Fruit fly (Drosophila melanogaster) S2 (cell line): ENCODE data around the gene Kpc1.

Experiments used
- CG8478 ChIP-seq: fragments of >200 bp; optimal IDR thresholded peaks from 2 replicates; lab custom pipeline; 2018
- CTCF ChIP-seq, 2 experiments: fragments of >200 bp; optimal IDR thresholded peaks; 2 replicates each; lab custom pipeline; 2018

The Kpc1 gene

DNA sequence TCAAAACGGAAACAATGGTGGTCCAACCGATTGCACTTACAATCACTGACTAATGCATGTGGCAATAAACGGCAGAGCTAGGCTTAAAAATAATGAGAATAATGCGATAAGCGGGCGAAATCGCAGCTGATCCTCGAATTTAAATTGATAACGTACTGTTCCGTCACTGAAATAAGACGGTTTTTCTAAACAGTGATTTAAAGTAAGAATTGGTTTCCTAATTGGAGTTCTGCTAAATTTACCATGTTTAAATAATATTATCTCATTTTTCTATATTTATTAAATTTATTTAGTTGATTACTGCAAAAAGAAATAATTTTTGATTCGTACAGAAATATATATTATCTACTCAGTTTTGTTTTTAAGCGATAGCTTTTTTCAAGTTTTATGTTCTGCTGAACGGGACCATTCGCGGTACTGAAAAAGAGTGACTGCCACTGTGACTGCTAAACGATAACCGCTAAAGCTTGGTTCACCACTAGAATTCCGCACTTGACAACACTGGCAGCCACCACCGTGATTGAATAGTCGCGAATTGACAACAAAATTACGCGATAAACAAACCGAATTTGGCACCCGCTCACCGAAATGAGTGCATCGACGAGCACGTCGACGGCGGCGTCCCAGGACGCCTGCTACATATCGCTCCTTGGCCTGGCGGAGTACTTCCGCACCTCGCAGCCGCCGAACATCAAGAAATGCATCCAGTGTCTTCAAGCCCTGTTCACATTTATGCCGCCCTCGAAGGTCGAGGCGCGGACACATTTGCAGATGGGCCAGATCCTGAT lies 12.9 kb upstream of the Kpc1 start, which contains the start of the genes Spn88Eb and Mau2:
Gene Spn88Eb, minus strand, starts transcription at position 51 of the 788 bp plus-strand sequence.
Gene Mau2, plus strand, starts transcription at position 493 of the 788 bp plus-strand sequence.
- TF ChIP-seq CTCF (optimal IDR thresholded peaks at IDR 0.05; lab: Kevin White, UChicago) (peak in 1 of 2 experiments; percentile 24), CG8478 (lab: Kevin White, UChicago) (no peak)

DNA sequence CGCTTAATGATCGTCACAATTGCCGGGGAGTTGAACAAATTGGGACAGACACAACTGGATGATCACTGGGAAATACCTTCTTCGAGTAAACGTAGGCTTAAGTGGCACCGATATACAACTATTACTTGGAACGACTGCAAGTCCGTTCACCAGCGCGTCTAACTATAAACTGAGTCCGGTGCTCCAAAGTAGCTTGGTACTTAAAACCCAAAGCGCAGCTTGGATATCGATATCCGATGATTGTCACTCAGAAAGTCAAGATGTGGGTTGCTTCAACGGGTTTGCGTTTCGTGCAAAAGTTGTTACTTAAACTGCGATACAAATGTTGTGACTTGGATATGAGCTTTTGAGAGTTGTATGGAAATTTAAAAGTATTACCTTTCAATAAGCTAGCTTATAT lies 10.3 kb upstream of the Kpc1 start, which contains the start of gene Spn88Ea:
Gene Spn88Ea, minus strand, starts transcription at position 175 of the 400 bp plus-strand sequence.
- no peak for TF ChIP-seq CTCF (optimal IDR thresholded peaks at IDR 0.05; lab: Kevin White, UChicago)
- TF ChIP-seq CG8478 (lab: Kevin White, UChicago): no peak

DNA sequence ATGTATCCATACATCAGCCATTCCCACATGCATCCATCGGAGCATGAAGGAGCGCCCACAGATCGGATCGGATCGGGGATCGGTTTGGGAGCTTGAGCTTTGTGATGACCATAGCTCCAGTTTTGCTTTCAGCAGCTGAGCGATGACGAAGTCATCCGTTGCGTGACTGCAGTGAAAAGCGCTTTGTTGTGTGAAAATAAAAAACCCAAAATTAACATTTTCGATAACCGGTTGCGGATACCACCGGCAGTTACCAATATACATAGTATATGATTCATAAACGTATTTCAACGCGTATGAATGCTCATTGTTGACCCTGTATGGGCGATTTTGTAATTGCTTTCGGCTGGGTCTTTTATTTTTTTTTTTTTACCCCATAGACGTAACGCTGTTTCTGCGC lies 9.2 kb upstream of the Kpc1 start:
- TF ChIP-seq CTCF (optimal IDR thresholded peaks at IDR 0.05; lab: Kevin White, UChicago): no peak
- no peak for TF ChIP-seq CG8478 (lab: Kevin White, UChicago)

DNA sequence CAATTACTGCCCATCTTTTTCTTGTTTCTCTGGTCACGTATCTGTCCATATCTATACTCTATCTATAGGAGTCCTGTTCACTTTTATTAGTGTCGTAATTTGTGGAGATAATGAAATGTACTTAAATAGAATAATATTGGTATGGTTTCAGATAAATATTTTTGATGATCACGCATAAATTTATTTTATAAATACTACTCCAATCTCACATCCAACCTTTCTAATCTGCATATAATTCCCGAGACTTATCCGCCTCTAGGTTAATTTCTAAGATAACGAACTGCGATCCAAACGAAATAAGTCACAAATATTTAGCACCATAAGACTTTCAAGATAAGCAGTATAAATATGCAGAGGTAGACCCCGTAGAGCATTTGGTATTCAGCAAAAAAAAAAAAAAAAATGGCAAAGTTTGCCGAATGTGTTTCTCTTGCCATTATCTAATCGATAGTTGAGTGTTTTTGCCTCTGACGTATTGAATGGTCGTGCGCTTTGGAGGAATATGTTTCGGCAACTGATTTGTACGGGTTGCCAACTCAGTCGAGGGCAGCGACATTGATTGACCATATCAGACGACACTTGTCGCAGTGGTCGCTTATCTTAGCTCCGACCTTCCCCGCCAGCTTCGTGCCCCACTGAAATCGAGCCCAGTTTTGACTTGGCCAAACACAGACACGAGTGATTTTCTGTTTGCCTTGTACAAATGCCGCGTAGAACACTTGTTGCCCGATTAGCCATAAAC lies 2.2 kb upstream of the Kpc1 start:
- no peak for TF ChIP-seq CG8478 (lab: Kevin White, UChicago)
- TF ChIP-seq CTCF (optimal IDR thresholded peaks at IDR 0.05; lab: Kevin White, UChicago): no peak

DNA sequence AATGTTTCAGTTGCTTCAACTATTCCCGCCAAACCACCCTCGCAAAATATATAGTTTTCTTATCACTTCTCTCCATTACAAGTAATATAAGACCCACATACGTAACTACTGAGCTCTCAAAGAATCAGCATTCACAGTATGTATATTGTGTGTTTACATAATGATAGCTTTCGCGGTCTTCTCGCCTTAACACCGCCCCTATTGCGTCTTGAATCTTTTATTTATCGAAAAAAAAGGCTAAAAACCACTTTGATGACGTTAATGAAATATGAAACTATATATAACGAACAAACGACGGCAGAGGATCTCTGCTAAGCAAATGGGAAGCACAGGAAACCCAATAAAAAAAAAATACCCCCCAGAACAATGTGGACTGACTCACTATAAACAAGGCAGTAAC lies 1.4 kb upstream of the Kpc1 start:
- no peak for TF ChIP-seq CTCF (optimal IDR thresholded peaks at IDR 0.05; lab: Kevin White, UChicago)
- TF ChIP-seq CG8478 (lab: Kevin White, UChicago): no peak

DNA sequence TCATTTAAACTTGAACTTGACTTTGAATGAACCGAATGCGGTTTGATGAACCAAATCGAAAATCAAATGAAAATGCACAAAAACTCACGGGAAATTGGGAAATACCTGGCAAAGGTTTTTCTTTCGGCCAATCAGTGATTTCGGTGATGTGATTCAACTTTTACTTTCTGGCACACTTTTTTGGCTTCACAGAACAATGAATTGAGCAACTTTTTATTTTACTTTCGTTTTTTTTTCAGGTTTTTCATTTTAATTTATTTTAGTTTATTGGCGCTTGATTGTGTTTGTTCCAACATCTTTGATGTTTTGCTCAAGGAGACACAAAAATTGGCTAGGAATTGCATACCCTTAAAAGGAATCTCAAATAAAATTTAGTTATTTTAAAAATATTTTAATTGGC lies 14.5 kb downstream of the Kpc1 start, which contains the start of gene Mf:
Gene Mf, minus strand, starts transcription at position 44 of the 400 bp plus-strand sequence.
- TF ChIP-seq CG8478 (lab: Kevin White, UChicago) (no peak), CTCF (optimal IDR thresholded peaks at IDR 0.05; lab: Kevin White, UChicago) (no peak)

DNA sequence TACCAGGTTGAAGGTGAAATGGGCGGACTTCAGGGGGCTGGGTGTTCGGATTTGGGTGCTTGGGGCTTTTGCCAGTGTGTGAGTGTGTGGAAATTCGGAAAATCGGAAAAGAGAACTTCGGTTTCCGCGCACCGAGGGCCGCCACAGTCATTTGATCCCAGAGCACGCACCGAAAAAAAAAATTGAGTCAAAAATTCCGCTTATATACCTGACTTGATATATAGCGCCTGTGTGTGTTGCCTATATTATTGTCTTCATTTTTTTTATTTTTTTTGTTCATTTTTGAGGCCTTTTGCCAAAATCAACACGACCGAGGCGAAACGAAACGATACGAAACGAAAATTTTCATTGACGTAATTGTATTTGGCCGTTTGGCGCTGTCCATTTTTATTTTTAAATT lies 18.8 kb downstream of the Kpc1 start:
- TF ChIP-seq CTCF (optimal IDR thresholded peaks at IDR 0.05; lab: Kevin White, UChicago) (no peak), CG8478 (lab: Kevin White, UChicago) (no peak)

DNA sequence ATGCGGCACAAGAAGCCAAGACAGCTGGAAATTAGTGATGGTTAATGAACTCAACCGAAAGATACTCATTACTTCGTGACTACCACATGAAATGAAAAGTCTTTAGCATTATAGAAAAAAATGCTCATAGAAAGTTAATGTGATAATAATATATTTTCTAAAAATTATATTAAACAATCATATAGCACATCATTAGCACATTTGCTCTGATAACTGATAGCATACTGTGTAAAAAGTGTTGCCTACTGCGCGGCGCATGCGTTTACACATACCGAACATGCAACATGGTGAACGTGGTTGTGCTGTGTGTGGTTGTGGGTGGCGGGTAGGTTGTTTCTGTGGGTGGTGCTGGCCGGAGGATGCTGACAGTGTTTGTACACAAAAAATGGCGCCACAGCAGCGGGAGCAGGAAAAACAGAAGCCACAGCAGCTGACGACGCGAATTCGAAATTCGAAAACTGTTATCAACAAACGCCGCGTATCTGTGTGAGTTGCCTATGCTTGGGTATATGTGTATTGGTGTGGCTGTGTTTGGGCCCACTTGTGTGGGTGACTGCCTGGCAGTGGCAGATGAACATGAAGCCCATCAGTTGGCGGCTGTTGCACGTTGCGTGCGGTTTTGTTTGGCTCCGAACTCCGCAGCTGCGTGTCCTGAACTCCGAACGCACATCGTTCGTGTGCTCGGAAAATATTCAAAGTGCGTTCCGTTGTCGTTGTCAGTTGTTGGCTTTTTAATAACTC lies 46.1 kb downstream of the Kpc1 start, which contains the start of gene Gyc88E:
Gene Gyc88E, plus strand, starts transcription at position 604 of the 741 bp plus-strand sequence.
- TF ChIP-seq CTCF (optimal IDR thresholded peaks at IDR 0.05; lab: Kevin White, UChicago) (no peak), CG8478 (lab: Kevin White, UChicago) (no peak)

DNA sequence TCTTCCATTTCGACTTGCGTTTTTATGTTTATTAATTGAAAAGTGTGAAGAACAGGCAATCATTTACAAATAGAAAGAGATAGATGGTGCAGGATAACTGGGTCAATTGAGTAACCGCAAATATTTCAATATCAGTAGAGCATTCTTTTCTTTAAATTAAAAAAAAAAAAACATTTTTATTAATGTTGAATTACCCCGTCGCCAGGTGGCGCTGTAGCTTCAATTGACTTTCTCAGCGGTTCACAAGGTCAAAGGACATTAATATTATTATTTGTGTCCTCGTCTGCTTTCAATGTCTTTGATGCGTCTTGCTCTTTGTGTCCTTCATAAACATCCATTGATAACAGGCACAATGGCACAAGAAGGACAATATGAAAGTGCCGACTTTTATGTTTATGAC lies 47.4 kb downstream of the Kpc1 start:
- no peak for TF ChIP-seq CG8478 (lab: Kevin White, UChicago)
- TF ChIP-seq CTCF (optimal IDR thresholded peaks at IDR 0.05; lab: Kevin White, UChicago): peak; percentile 36 to 66

DNA sequence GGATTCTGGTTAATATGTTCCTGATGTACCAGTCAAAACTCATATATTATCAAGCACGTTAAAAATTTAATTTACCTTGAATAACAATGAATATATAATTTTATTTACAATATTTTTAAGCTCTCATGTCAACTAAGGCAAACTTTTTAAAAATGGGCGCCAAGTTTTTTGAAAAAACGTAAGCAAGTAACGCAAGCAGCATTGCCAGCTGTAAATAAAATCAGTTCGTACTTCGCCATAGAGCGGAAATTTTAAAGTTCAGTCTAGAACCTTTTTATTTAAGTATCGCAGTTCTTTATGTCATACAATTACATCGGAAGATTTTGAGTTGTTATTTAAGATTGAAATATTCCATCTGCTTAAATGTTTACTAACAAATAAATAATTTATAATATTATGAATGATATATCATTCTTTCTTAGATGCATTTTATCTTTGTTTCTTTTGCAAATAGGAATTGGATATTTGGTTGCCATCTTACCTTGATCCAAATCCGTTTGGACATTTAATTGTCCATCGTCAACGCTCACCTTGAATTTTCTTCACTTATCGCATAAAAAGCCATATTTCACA lies 48.1 kb downstream of the Kpc1 start:
- TF ChIP-seq CG8478 (lab: Kevin White, UChicago) (no peak), CTCF (optimal IDR thresholded peaks at IDR 0.05; lab: Kevin White, UChicago) (no peak)

DNA sequence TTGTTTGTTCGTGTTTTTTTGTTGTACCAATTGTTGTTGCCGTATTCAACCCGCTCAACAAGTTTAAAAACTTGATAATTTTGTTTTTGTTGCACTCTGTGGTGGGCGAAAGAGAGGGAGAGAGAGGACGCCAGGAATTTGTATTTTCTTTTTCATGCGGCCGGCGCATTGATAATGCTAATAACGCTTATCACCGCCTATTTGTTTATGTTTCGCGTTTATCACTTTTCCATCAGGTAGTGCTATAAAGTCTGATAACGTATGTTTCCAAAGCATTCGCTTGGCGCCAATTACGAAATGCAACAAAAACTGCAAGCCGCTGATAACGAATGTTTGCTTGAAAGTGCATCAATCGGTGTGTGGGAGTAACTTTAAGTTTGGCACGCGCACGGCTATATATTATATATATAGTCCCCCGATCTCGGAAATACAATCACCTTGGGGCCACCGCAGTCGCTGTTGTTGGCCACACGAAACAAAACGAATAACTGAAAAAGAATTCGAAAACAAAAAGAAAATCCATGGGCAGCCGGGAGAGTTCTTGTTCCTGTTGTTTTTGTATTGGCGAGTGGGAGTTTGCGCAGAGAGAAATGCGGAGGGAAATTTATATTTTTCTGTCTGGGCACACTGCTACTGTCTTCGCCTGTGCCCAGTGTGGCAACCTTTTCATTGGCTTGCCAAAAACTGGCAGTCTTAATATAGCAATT lies 48.8 kb downstream of the Kpc1 start, which contains the start of gene Glys:
Gene Glys, minus strand, starts transcription at position 494 of the 707 bp plus-strand sequence.
- TF ChIP-seq CTCF (optimal IDR thresholded peaks at IDR 0.05; lab: Kevin White, UChicago): peak in 1 of 2 experiments; percentile 39
- TF ChIP-seq CG8478 (lab: Kevin White, UChicago): no peak

DNA sequence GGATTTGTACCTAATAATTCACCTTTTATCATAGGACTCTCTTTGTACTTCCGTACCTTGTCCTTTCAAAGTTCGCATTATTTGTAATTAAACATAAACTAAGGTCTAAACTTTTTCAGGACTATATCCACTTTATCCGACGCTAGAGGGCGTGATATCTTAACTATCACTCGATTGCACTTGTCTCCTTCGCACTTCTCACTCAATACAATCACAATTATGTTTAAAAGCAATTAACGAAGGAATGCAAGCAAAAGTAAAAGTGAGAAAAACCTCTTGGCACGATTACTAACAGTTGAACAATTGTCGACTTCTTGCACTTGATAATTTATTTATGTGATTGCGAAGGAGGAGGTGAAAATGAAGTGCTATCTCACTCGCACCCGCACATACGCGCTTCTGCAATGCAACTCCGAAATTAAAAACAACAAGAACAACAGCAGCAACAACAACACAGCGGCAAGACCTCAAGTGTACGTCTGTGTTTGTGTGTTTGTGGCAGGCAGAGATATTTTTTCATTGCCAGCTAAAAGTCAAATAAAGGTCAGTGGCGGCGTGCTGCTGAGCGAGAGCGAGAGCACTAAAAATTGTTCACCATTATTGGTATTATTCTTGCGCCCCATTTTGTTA lies 49.5 kb downstream of the Kpc1 start:
- TF ChIP-seq CTCF (optimal IDR thresholded peaks at IDR 0.05; lab: Kevin White, UChicago) (peak; percentile 73 to 74), CG8478 (lab: Kevin White, UChicago) (peak; percentile 14)

DNA sequence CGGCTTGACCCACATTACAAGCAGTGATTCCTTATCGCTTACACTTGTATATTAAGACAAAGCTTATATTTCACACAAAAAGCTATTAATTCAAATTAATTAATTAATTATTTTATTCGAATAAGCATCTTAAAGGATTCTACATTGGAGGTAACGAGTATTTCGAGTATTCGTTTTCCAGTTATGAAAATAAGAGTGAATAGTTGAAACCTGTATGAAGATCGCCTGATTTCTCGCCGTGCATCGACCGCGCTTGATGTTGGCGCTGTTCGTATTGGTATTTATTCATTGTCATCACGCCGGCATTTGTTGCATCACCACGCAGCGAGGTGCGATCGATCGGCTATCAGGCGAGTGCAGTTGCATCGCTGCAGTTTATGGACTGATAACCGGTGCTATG lies 50.5 kb downstream of the Kpc1 start:
- TF ChIP-seq CG8478 (lab: Kevin White, UChicago): no peak
- no peak for TF ChIP-seq CTCF (optimal IDR thresholded peaks at IDR 0.05; lab: Kevin White, UChicago)
